Worm (Caenorhabditis elegans): Measurements from ENCODE around the gene F09E10.6.

F09E10.6 gene

DNA sequence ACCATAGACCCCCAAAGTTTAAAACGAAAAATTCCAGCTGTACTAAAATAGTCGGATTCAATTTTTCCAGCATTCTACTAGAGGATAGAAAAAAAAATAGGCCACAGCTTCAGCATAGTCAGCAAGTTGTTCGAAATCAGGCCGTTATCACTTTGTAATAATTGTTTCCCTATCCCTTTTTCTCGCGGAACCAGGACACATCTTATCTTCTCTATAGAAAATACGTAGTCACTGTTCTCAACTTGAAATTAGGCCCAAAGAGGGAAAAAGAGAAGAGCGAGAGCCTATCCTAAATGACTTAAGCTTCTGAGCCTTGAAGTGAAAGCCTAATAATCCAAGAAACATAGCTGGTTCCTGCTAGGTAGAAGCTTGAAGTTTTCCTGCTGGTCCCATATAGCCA is 51.8 kb downstream of the F09E10.6 start:
- TF ChIP-seq zag-1 (tag; optimal IDR thresholded peaks at IDR 0.05) (no peak), elt-3 (tag; optimal IDR thresholded peaks at IDR 0.05) (no peak), lin-11 (tag; optimal IDR thresholded peaks at IDR 0.05) (no peak), aly-2 (tag; optimal IDR thresholded peaks at IDR 0.05) (no peak), gmeb-1 (tag; optimal IDR thresholded peaks at IDR 0.05) (no peak), nhr-11 (tag; optimal IDR thresholded peaks at IDR 0.05) (no peak), sma-9 (GFP tag; optimal IDR thresholded peaks at IDR 0.05) (peak; percentile 43), sma-9 (tag; optimal IDR thresholded peaks at IDR 0.05) (no peak), ztf-4 (tag; optimal IDR thresholded peaks at IDR 0.05) (peak; percentile 53), F13H6.1 (tag; optimal IDR thresholded peaks at IDR 0.05) (peak; percentile 4), nhr-129 (tag; optimal IDR thresholded peaks at IDR 0.05) (peak; percentile 14), Y55F3AM.14 (GFP tag; optimal IDR thresholded peaks at IDR 0.05) (no peak), ceh-82 (tag; optimal IDR thresholded peaks at IDR 0.05) (no peak), ama-1 (optimal IDR thresholded peaks at IDR 0.05) (peak; percentile 64), lin-39 (tag; optimal IDR thresholded peaks at IDR 0.05) (no peak), sma-3 (GFP tag; optimal IDR thresholded peaks at IDR 0.05) (peak; percentile 16), lsy-2 (tag; optimal IDR thresholded peaks at IDR 0.05) (peak in 1 of 2 experiments; percentile 47), ceh-16 (tag; optimal IDR thresholded peaks at IDR 0.05) (peak; percentile 8), snpc-4 (tag; optimal IDR thresholded peaks at IDR 0.05) (no peak), crh-2 (tag; optimal IDR thresholded peaks at IDR 0.05) (peak; percentile 45), skn-1 (tag; optimal IDR thresholded peaks at IDR 0.05) (no peak), nhr-23 (tag; optimal IDR thresholded peaks at IDR 0.05) (no peak), nhr-21 (tag; optimal IDR thresholded peaks at IDR 0.05) (peak; percentile 29)

All from whole organism, L2 larva.